Worm (Caenorhabditis elegans) whole organism, L4 larva: ENCODE measurements around the gene atgl-1.

Experiments
- R02D3.7 ChIP-seq: fragments of 150-350 bp; sonication (generic microtip); optimal IDR thresholded peaks from 3 replicates; lab custom pipeline; 2014; ENCODE audit warnings: missing biosample characterization, missing genetic modification characterization
- ceh-28 ChIP-seq: fragments of 150-350 bp; optimal IDR thresholded peaks from 2 replicates; lab custom pipeline; 2014; ENCODE audit warnings: missing biosample characterization, missing genetic modification reagents, missing genetic modification characterization
- ctbp-1 ChIP-seq: fragments of 200-800 bp; sonication (Bioruptor generic); IDR thresholded peaks from 2 replicates; pipeline ENCODE4 v1.3.6; 2022; ENCODE audit warnings: missing genetic modification reagents, missing genetic modification characterization, missing compliant biosample characterization
- daf-12 ChIP-seq: fragments of 150-350 bp; optimal IDR thresholded peaks from 2 replicates; lab custom pipeline; 2014; ENCODE audit warnings: missing biosample characterization, missing genetic modification reagents, missing genetic modification characterization
- dpl-1 ChIP-seq: fragments of 150-350 bp; optimal IDR thresholded peaks from 2 replicates; lab custom pipeline; 2014; ENCODE audit warnings: missing biosample characterization, missing genetic modification reagents, missing genetic modification characterization
- lsy-2 ChIP-seq, 2 experiments: fragments of 150-350 bp in 1 of 2; sonication (generic microtip) in 1 of 2; optimal IDR thresholded peaks; 2 replicates each; lab custom pipeline; 2014 to 2017; ENCODE audit warnings: missing biosample characterization in 2 of 2, missing genetic modification characterization in 2 of 2
- nhr-11 ChIP-seq: fragments of 150-350 bp; optimal IDR thresholded peaks from 2 replicates; lab custom pipeline; 2014; ENCODE audit warnings: missing biosample characterization, missing genetic modification characterization
- nhr-48 ChIP-seq: sonication (generic microtip); optimal IDR thresholded peaks from 2 replicates; lab custom pipeline; 2016; ENCODE audit warnings: mild to moderate bottlenecking, missing genetic modification characterization, missing compliant biosample characterization
- nhr-6 ChIP-seq: fragments of 150-350 bp; optimal IDR thresholded peaks from 2 replicates; lab custom pipeline; 2014; ENCODE audit warnings: missing biosample characterization, missing genetic modification characterization
- nhr-77 ChIP-seq: fragments of 150-350 bp; optimal IDR thresholded peaks from 2 replicates; lab custom pipeline; 2014; ENCODE audit warnings: missing biosample characterization, missing genetic modification characterization

ce11 chrIII:6399424-6399823 lies 19.8 kb downstream of the atgl-1 start:
- no peak for TF ChIP-seq nhr-6 (tag; lab: Kevin White, UChicago)
- no peak for TF ChIP-seq nhr-11 (tag; lab: Kevin White, UChicago)
- no peak for TF ChIP-seq ctbp-1 (GFP tag; lab: Robert Waterston, UW)
- TF ChIP-seq nhr-48 (tag; lab: Kevin White, UChicago): no peak
- TF ChIP-seq dpl-1 (GFP tag; lab: Kevin White, UChicago): no peak
- no peak for TF ChIP-seq R02D3.7 (tag; lab: Kevin White, UChicago)
- TF ChIP-seq nhr-77 (tag; lab: Kevin White, UChicago): no peak
- no peak for TF ChIP-seq daf-12 (tag; lab: Kevin White, UChicago)
- TF ChIP-seq lsy-2 (tag; optimal IDR thresholded peaks at IDR 0.05; lab: Kevin White, UChicago): no peak
- no peak for TF ChIP-seq ceh-28 (tag; lab: Kevin White, UChicago)
